Worm (Caenorhabditis elegans): Measurements from ENCODE around the gene spe-49.

DNA sequence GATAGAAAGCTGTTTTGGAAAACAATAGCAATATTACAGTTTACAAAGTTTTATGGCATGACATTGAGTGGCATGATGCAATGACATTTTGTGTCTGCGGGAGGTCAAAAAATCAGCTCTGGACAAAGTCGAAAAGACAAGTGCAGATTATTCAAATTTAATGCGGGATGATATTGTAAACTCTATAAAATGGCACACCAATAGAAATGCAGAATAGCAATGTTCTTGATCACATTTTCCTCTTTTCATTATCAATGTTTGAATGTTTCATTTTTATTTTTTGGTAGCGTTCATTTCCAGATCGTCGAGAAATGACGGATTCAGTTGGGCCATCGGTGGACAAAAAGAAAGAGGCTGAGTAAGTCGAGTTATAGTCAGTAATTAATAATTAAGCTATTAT lies 47.7 kb downstream of the spe-49 start, which contains the start of gene T28C12.2:
- TF ChIP-seq snpc-4 (GFP tag; optimal IDR thresholded peaks at IDR 0.05) (no peak), snpc-4 (tag; optimal IDR thresholded peaks at IDR 0.05) (no peak), die-1 (tag; optimal IDR thresholded peaks at IDR 0.05) (no peak), unc-130 (GFP tag; optimal IDR thresholded peaks at IDR 0.05) (no peak), ztf-26 (tag; optimal IDR thresholded peaks at IDR 0.05) (no peak), rec-8 (tag; optimal IDR thresholded peaks at IDR 0.05) (no peak), ztf-3 (GFP tag; optimal IDR thresholded peaks at IDR 0.05) (no peak), akir-1 (GFP tag; optimal IDR thresholded peaks at IDR 0.05) (no peak), lsl-1 (GFP tag; optimal IDR thresholded peaks at IDR 0.05) (no peak), rcor-1 (GFP tag; IDR thresholded peaks at IDR 0.05) (no peak), lin-26 (GFP tag; IDR thresholded peaks at IDR 0.05) (no peak), aptf-2 (GFP tag; conservative IDR thresholded peaks at IDR 0.05) (no peak), lin-35 (GFP tag; optimal IDR thresholded peaks at IDR 0.05) (no peak)

Measured in whole organism, young adult.